Fruit fly (Drosophila melanogaster) whole organism, prepupa: ENCODE measurements around the gene CG6865.

Experiments used
- CG10631 ChIP-seq: fragments of 200-800 bp; sonication (Bioruptor generic); optimal IDR thresholded peaks from 2 replicates; lab custom pipeline; 2016; ENCODE audit warnings: missing biosample characterization, missing genetic modification characterization
- CG10669 ChIP-seq: fragments of 200-800 bp; sonication (Bioruptor generic); optimal IDR thresholded peaks from 3 replicates; lab custom pipeline; 2018; ENCODE audit warnings: missing biosample characterization, mild to moderate bottlenecking, missing genetic modification characterization, moderate library complexity
- CG11294 ChIP-seq: fragments of 200-800 bp; sonication (Bioruptor generic); IDR thresholded peaks from 2 replicates; pipeline ENCODE4 v1.3.6; 2022; ENCODE audit warnings: missing biosample characterization, missing genetic modification characterization
- CG15336 ChIP-seq: fragments of 200-800 bp; sonication (Bioruptor generic); IDR thresholded peaks from 2 replicates; pipeline ENCODE4 v1.3.6; 2022; ENCODE audit warnings: missing biosample characterization, missing genetic modification characterization
- CG1621 ChIP-seq: fragments of 200-800 bp; sonication (Bioruptor generic); optimal IDR thresholded peaks from 3 replicates; lab custom pipeline; 2018; ENCODE audit warnings: missing biosample characterization, mild to moderate bottlenecking, missing genetic modification characterization
- CG16779 ChIP-seq: fragments of 200-800 bp; sonication (Bioruptor generic); optimal IDR thresholded peaks from 3 replicates; lab custom pipeline; 2017; ENCODE audit warnings: missing biosample characterization, mild to moderate bottlenecking, missing genetic modification characterization
- CG3032 ChIP-seq: fragments of 200-800 bp; optimal IDR thresholded peaks from 2 replicates; lab custom pipeline; 2019; ENCODE audit warnings: missing biosample characterization, mild to moderate bottlenecking, missing genetic modification characterization, moderate library complexity
- CG32006 ChIP-seq: fragments of 200-800 bp; sonication (Bioruptor generic); optimal IDR thresholded peaks from 3 replicates; lab custom pipeline; 2017; ENCODE audit warnings: missing biosample characterization, mild to moderate bottlenecking, missing genetic modification characterization
- CG4318 ChIP-seq: fragments of 200-800 bp; sonication (Bioruptor generic); optimal IDR thresholded peaks from 3 replicates; lab custom pipeline; 2017; ENCODE audit warnings: missing biosample characterization, mild to moderate bottlenecking, missing genetic modification characterization
- CG6163 ChIP-seq: fragments of 200-800 bp; sonication (Bioruptor generic); IDR thresholded peaks from 3 replicates; pipeline ENCODE4 v1.3.6; 2022; ENCODE audit warnings: missing biosample characterization, missing genetic modification characterization
- CG6276 ChIP-seq: fragments of 200-800 bp; sonication (Bioruptor generic); optimal IDR thresholded peaks from 2 replicates; lab custom pipeline; 2017; ENCODE audit warnings: missing biosample characterization, mild to moderate bottlenecking, missing genetic modification characterization
- CG6808 ChIP-seq: fragments of 200-800 bp; sonication (Bioruptor generic); optimal IDR thresholded peaks from 3 replicates; lab custom pipeline; 2017; ENCODE audit warnings: missing biosample characterization, missing genetic modification characterization, mild to moderate bottlenecking, moderate library complexity, missing genetic modification reagents
- CG6854 ChIP-seq: fragments of 200-800 bp; sonication (Bioruptor generic); optimal IDR thresholded peaks from 2 replicates; lab custom pipeline; 2017; ENCODE audit warnings: missing biosample characterization, mild to moderate bottlenecking, missing genetic modification characterization
- CG7368 ChIP-seq: fragments of 200-800 bp; sonication (Bioruptor generic); optimal IDR thresholded peaks from 3 replicates; lab custom pipeline; 2016; ENCODE audit warnings: missing biosample characterization, missing genetic modification characterization
- CG8119 ChIP-seq: fragments of 200-800 bp; sonication (Bioruptor generic); IDR thresholded peaks from 3 replicates; pipeline ENCODE4 v1.3.6; 2022; ENCODE audit warnings: missing biosample characterization, missing genetic modification characterization
- CG8632 ChIP-seq: fragments of 200-800 bp; sonication (Bioruptor generic); optimal IDR thresholded peaks from 3 replicates; lab custom pipeline; 2016; ENCODE audit warnings: missing biosample characterization, missing genetic modification characterization
- CG9139 ChIP-seq: fragments of 200-800 bp; sonication (Bioruptor generic); optimal IDR thresholded peaks from 3 replicates; lab custom pipeline; 2017; ENCODE audit warnings: missing biosample characterization, mild to moderate bottlenecking, missing genetic modification characterization
- Eip75B ChIP-seq: fragments of 200-800 bp; sonication (Bioruptor generic); optimal IDR thresholded peaks from 3 replicates; lab custom pipeline; 2016; ENCODE audit warnings: missing biosample characterization, missing genetic modification characterization
- Eip78C ChIP-seq: fragments of 200-800 bp; sonication (Bioruptor generic); peaks from one replicate; lab custom pipeline; 2016; ENCODE audit warnings: missing biosample characterization, missing genetic modification characterization
- Ets96B ChIP-seq: fragments of 200-800 bp; optimal IDR thresholded peaks from 2 replicates; lab custom pipeline; 2019; ENCODE audit warnings: missing biosample characterization, mild to moderate bottlenecking, missing genetic modification characterization, moderate library complexity
- Gug ChIP-seq: fragments of 200-800 bp; sonication (Bioruptor generic); IDR thresholded peaks from 2 replicates; pipeline ENCODE4 v1.3.6; 2022; ENCODE audit warnings: missing biosample characterization, missing genetic modification characterization
- Hr39 ChIP-seq: fragments of 200-800 bp; sonication (Bioruptor generic); optimal IDR thresholded peaks from 2 replicates; lab custom pipeline; 2016; ENCODE audit warnings: missing biosample characterization, missing genetic modification characterization
- Hr4 ChIP-seq: fragments of 200-800 bp; sonication (Bioruptor generic); optimal IDR thresholded peaks from 3 replicates; lab custom pipeline; 2016; ENCODE audit warnings: missing biosample characterization, missing genetic modification characterization
- Lpt ChIP-seq: fragments of 200-800 bp; sonication (Bioruptor generic); optimal IDR thresholded peaks from 3 replicates; lab custom pipeline; 2016; ENCODE audit warnings: missing biosample characterization, missing genetic modification characterization
- Met ChIP-seq: fragments of 200-800 bp; sonication (Bioruptor generic); optimal IDR thresholded peaks from 3 replicates; lab custom pipeline; 2016; ENCODE audit warnings: missing biosample characterization, missing genetic modification characterization
- OdsH ChIP-seq: fragments of 200-800 bp; sonication (Bioruptor generic); optimal IDR thresholded peaks from 3 replicates; lab custom pipeline; 2016; ENCODE audit warnings: missing biosample characterization, missing genetic modification characterization
- Smox ChIP-seq: fragments of 200-800 bp; sonication (Bioruptor generic); optimal IDR thresholded peaks from 3 replicates; lab custom pipeline; 2016; ENCODE audit warnings: missing biosample characterization, missing genetic modification characterization
- Sox102F ChIP-seq: fragments of 200-800 bp; sonication (Bioruptor generic); optimal IDR thresholded peaks from 2 replicates; lab custom pipeline; 2016; ENCODE audit warnings: missing biosample characterization, mild to moderate bottlenecking, missing genetic modification characterization
- Sox14 ChIP-seq: fragments of 200-800 bp; sonication (Bioruptor generic); optimal IDR thresholded peaks from 3 replicates; lab custom pipeline; 2016; ENCODE audit warnings: missing biosample characterization, missing genetic modification characterization
- Sox15 ChIP-seq: fragments of 200-800 bp; sonication (Bioruptor generic); optimal IDR thresholded peaks from 3 replicates; lab custom pipeline; 2016; ENCODE audit warnings: missing biosample characterization, missing genetic modification characterization
- achi ChIP-seq: fragments of 200-800 bp; sonication (Bioruptor generic); optimal IDR thresholded peaks from 3 replicates; lab custom pipeline; 2016; ENCODE audit warnings: missing biosample characterization, missing genetic modification characterization
- acj6 ChIP-seq: fragments of 200-800 bp; sonication (Bioruptor generic); optimal IDR thresholded peaks from 3 replicates; lab custom pipeline; 2016; ENCODE audit warnings: missing biosample characterization, missing genetic modification characterization
- cyc ChIP-seq: fragments of 200-800 bp; sonication (Bioruptor generic); optimal IDR thresholded peaks from 3 replicates; lab custom pipeline; 2016; ENCODE audit warnings: missing biosample characterization, missing genetic modification characterization
- dsx ChIP-seq: fragments of 200-800 bp; optimal IDR thresholded peaks from 3 replicates; lab custom pipeline; 2019; ENCODE audit warnings: missing biosample characterization, mild to moderate bottlenecking, missing genetic modification characterization, moderate library complexity; ENCODE audit not compliant: poor library complexity, severe bottlenecking
- eg ChIP-seq: fragments of 200-800 bp; sonication (Bioruptor generic); IDR thresholded peaks from 3 replicates; pipeline ENCODE4 v1.3.6; 2022; ENCODE audit warnings: missing biosample characterization, missing genetic modification characterization
- esn ChIP-seq: fragments of 200-800 bp; sonication (Bioruptor generic); optimal IDR thresholded peaks from 2 replicates; lab custom pipeline; 2016; ENCODE audit warnings: missing biosample characterization, mild to moderate bottlenecking, missing genetic modification characterization, moderate library complexity
- fd59A ChIP-seq: fragments of 200-800 bp; sonication (Bioruptor generic); optimal IDR thresholded peaks from 2 replicates; lab custom pipeline; 2017; ENCODE audit warnings: missing biosample characterization, mild to moderate bottlenecking, missing genetic modification characterization, missing genetic modification reagents
- lz ChIP-seq: fragments of 200-800 bp; sonication (Bioruptor generic); optimal IDR thresholded peaks from 3 replicates; lab custom pipeline; 2016; ENCODE audit warnings: missing biosample characterization, missing genetic modification characterization
- net ChIP-seq: fragments of 200-800 bp; sonication (Bioruptor generic); optimal IDR thresholded peaks from 3 replicates; lab custom pipeline; 2016; ENCODE audit warnings: missing biosample characterization, missing genetic modification characterization
- pdm3 ChIP-seq: fragments of 200-800 bp; sonication (Bioruptor generic); optimal IDR thresholded peaks from 3 replicates; lab custom pipeline; 2016; ENCODE audit warnings: missing biosample characterization, missing genetic modification characterization
- salr ChIP-seq, 2 experiments: fragments of 200-800 bp; sonication (Bioruptor generic); optimal IDR thresholded peaks; 3 replicates each; lab custom pipeline; 2016 to 2018; ENCODE audit warnings: missing biosample characterization in 2 of 2, missing genetic modification characterization in 2 of 2, mild to moderate bottlenecking in 1 of 2
- spab ChIP-seq: fragments of 200-800 bp; sonication (Bioruptor generic); optimal IDR thresholded peaks from 2 replicates; lab custom pipeline; 2017; ENCODE audit warnings: missing biosample characterization, mild to moderate bottlenecking, missing genetic modification characterization, missing genetic modification reagents
- ss ChIP-seq, 2 experiments: fragments of 200-800 bp; sonication (Bioruptor generic); optimal IDR thresholded peaks; 2 replicates in 1 of 2; 3 replicates in 1 of 2; lab custom pipeline; 2017 to 2018; ENCODE audit warnings: mild to moderate bottlenecking in 2 of 2, missing biosample characterization in 2 of 2, missing genetic modification characterization in 2 of 2, moderate library complexity in 1 of 2
- svp ChIP-seq: fragments of 200-800 bp; sonication (Bioruptor generic); peaks from one replicate; lab custom pipeline; 2016; ENCODE audit warnings: missing biosample characterization, missing genetic modification characterization
- topi ChIP-seq: fragments of 200-800 bp; sonication (Bioruptor generic); optimal IDR thresholded peaks from 3 replicates; lab custom pipeline; 2016; ENCODE audit warnings: missing biosample characterization, missing genetic modification characterization
- vri ChIP-seq: fragments of 200-800 bp; sonication (Bioruptor generic); optimal IDR thresholded peaks from 3 replicates; lab custom pipeline; 2016; ENCODE audit warnings: missing biosample characterization, mild to moderate bottlenecking, missing genetic modification characterization

The CG6865 gene

dm6 chr3L:18889222-18889866, 25.9 kb downstream of the CG6865 start:
- TF ChIP-seq CG6854 (GFP tag; lab: Kevin White, UChicago) (peak; percentile 16), Sox102F (GFP tag; lab: Kevin White, UChicago) (peak; percentile 10), net (GFP tag; lab: Kevin White, UChicago) (peak; percentile 46), CG3032 (tag; lab: Kevin White, UChicago) (peak; percentile 8), Ets96B (tag; lab: Kevin White, UChicago) (peak; percentile 12), fd59A (GFP tag; lab: Kevin White, UChicago) (no peak), ss (GFP tag; optimal IDR thresholded peaks at IDR 0.05; lab: Kevin White, UChicago) (peak in 1 of 2 experiments; percentile 78), CG8119 (GFP tag; lab: Robert Waterston, UW) (no peak), esn (peak; percentile 35), CG6808 (peak; percentile 71), Eip78C (GFP tag; lab: Kevin White, UChicago) (peak; percentile 80), Gug (GFP tag; lab: Robert Waterston, UW) (0 out of 2 replicates have a peak, but pooled peaks have one; percentile 27), CG1621 (tag; lab: Kevin White, UChicago) (no peak), CG32006 (peak; percentile 7), CG6276 (peak; percentile 65), CG4318 (GFP tag; lab: Kevin White, UChicago) (no peak), Hr39 (GFP tag; lab: Kevin White, UChicago) (no peak), acj6 (GFP tag; lab: Kevin White, UChicago) (peak; percentile 10), eg (GFP tag; lab: Robert Waterston, UW) (no peak; the same call in 2 of the 3 replicates), CG16779 (tag; lab: Kevin White, UChicago) (peak; percentile 30), Eip75B (GFP tag; lab: Kevin White, UChicago) (no peak), achi (GFP tag; lab: Kevin White, UChicago) (no peak), salr (GFP tag; optimal IDR thresholded peaks at IDR 0.05; lab: Kevin White, UChicago) (no peak), Hr4 (GFP tag; lab: Kevin White, UChicago) (no peak), cyc (GFP tag; lab: Kevin White, UChicago) (no peak), CG6163 (peak; percentile 29; the same call in 1 of the 3 replicates), spab (GFP tag; lab: Kevin White, UChicago) (peak; percentile 36), svp (GFP tag; lab: Kevin White, UChicago) (peak; percentile 94), CG8632 (peak; percentile 1), vri (peak; percentile 41), OdsH (GFP tag; lab: Kevin White, UChicago) (peak; percentile 25), CG9139 (GFP tag; lab: Kevin White, UChicago) (peak; percentile 70), Sox14 (GFP tag; lab: Kevin White, UChicago) (peak; percentile 10), CG10631 (GFP tag; lab: Kevin White, UChicago) (peak; percentile 3), Sox15 (GFP tag; lab: Kevin White, UChicago) (no peak), lz (GFP tag; lab: Kevin White, UChicago) (no peak), Smox (GFP tag; lab: Kevin White, UChicago) (peak; percentile 5), CG10669 (peak; percentile 23), CG7368 (GFP tag; lab: Kevin White, UChicago) (no peak), CG11294 (peak; percentile 16; the same call in 1 of the 2 replicates), dsx (GFP tag; lab: Kevin White, UChicago) (no peak), pdm3 (GFP tag; lab: Kevin White, UChicago) (peak; percentile 19), Lpt (GFP tag; lab: Kevin White, UChicago) (peak; percentile 16), topi (GFP tag; lab: Kevin White, UChicago) (peak; percentile 14), CG15336 (peak; percentile 31; the same call in 1 of the 2 replicates), Met (GFP tag; lab: Kevin White, UChicago) (peak; percentile 48)
